Fruit fly (Drosophila melanogaster) whole organism, wandering third instar larva: ENCODE data around the gene Fatp1.

Experiments
- Abd-B ChIP-seq: fragments of >200 bp; optimal IDR thresholded peaks from 2 replicates; lab custom pipeline; 2017; ENCODE audit warnings: missing biosample characterization, missing genetic modification characterization
- CG32264 ChIP-seq: fragments of 200-800 bp; sonication (Bioruptor generic); optimal IDR thresholded peaks from 2 replicates; lab custom pipeline; 2016; ENCODE audit warnings: missing biosample characterization, missing genetic modification characterization
- CrebA ChIP-seq: fragments of 200-800 bp; sonication (Bioruptor generic); optimal IDR thresholded peaks from 2 replicates; lab custom pipeline; 2016; ENCODE audit warnings: missing biosample characterization, mild to moderate bottlenecking, missing genetic modification characterization, borderline replicate concordance
- Dif ChIP-seq: fragments of 200-275, 200-300 bp; sonication (Bioruptor generic); optimal IDR thresholded peaks from 2 replicates; lab custom pipeline; 2018; ENCODE audit warnings: missing biosample characterization, missing genetic modification characterization; ENCODE audit not compliant: partially characterized antibody
- GATAd ChIP-seq: sonication (Bioruptor generic); optimal IDR thresholded peaks from 2 replicates; lab custom pipeline; 2016; ENCODE audit warnings: missing biosample characterization, missing genetic modification characterization
- Hnf4 ChIP-seq: fragments of 200-800 bp; sonication (Bioruptor generic); optimal IDR thresholded peaks from 2 replicates; lab custom pipeline; 2016; ENCODE audit warnings: missing biosample characterization, mild to moderate bottlenecking, missing genetic modification characterization
- Hr78 ChIP-seq: fragments of >200 bp; optimal IDR thresholded peaks from 2 replicates; lab custom pipeline; 2017; ENCODE audit warnings: missing biosample characterization, missing genetic modification characterization
- Hr83 ChIP-seq: fragments of 200-300 bp; sonication (Bioruptor generic); optimal IDR thresholded peaks from 2 replicates; lab custom pipeline; 2016; ENCODE audit warnings: missing biosample characterization, mild to moderate bottlenecking, missing genetic modification characterization, moderate library complexity; ENCODE audit not compliant: poor library complexity, severe bottlenecking
- Jra ChIP-seq: sonication (Bioruptor generic); optimal IDR thresholded peaks from 2 replicates; lab custom pipeline; 2016; ENCODE audit warnings: missing biosample characterization, missing genetic modification characterization
- Mio ChIP-seq: sonication (Bioruptor generic); optimal IDR thresholded peaks from 2 replicates; lab custom pipeline; 2016; ENCODE audit warnings: missing biosample characterization, missing genetic modification characterization
- Myc ChIP-seq: fragments of >200 bp; optimal IDR thresholded peaks from 2 replicates; lab custom pipeline; 2017
- OdsH ChIP-seq: fragments of 200-800 bp; sonication (Bioruptor generic); optimal IDR thresholded peaks from 2 replicates; lab custom pipeline; 2016; ENCODE audit warnings: missing biosample characterization, mild to moderate bottlenecking, missing genetic modification characterization
- Rel ChIP-seq, 2 experiments: fragments of 200-800 bp; sonication (Bioruptor generic) in 1 of 2; optimal IDR thresholded peaks; 2 replicates in 1 of 2; 3 replicates in 1 of 2; lab custom pipeline; 2016 to 2019; ENCODE audit warnings: mild to moderate bottlenecking in 2 of 2, missing biosample characterization in 2 of 2, missing genetic modification characterization in 2 of 2, moderate library complexity in 1 of 2
- Sp1 ChIP-seq: fragments of 200-800 bp; sonication (Bioruptor generic); optimal IDR thresholded peaks from 3 replicates; lab custom pipeline; 2019; ENCODE audit warnings: missing biosample characterization, mild to moderate bottlenecking, missing genetic modification characterization, moderate library complexity
- br ChIP-seq: fragments of 200-800 bp; sonication (Bioruptor generic); optimal IDR thresholded peaks from 2 replicates; lab custom pipeline; 2016; ENCODE audit warnings: missing biosample characterization, missing genetic modification characterization
- brk ChIP-seq: fragments of 200-800 bp; sonication (Bioruptor generic); optimal IDR thresholded peaks from 2 replicates; lab custom pipeline; 2016; ENCODE audit warnings: missing biosample characterization, mild to moderate bottlenecking, missing genetic modification characterization
- dl ChIP-seq, 2 experiments: fragments of 175-275, 200-275 bp in 1 of 2; fragments of 200-275 bp in 1 of 2; sonication (Bioruptor generic); optimal IDR thresholded peaks; lab custom pipeline; 2018; ENCODE audit warnings: mild to moderate bottlenecking in 2 of 2, missing biosample characterization in 2 of 2, missing genetic modification characterization in 2 of 2, moderate library complexity in 2 of 2; ENCODE audit not compliant: partially characterized antibody in 2 of 2, insufficient read depth in 1 of 2
- dmrt93B ChIP-seq: fragments of 200-800 bp; sonication (Bioruptor generic); optimal IDR thresholded peaks from 2 replicates; lab custom pipeline; 2018; ENCODE audit warnings: missing biosample characterization, mild to moderate bottlenecking, missing genetic modification characterization
- dsf ChIP-seq: sonication (Bioruptor generic); optimal IDR thresholded peaks from 2 replicates; lab custom pipeline; 2016; ENCODE audit warnings: missing biosample characterization, missing genetic modification characterization, borderline replicate concordance
- ey ChIP-seq: fragments of 200-800 bp; sonication (Bioruptor generic); optimal IDR thresholded peaks from 2 replicates; lab custom pipeline; 2016; ENCODE audit warnings: missing biosample characterization, missing genetic modification characterization
- foxo ChIP-seq, 2 experiments: fragments of 200-800 bp; sonication (Bioruptor generic); optimal IDR thresholded peaks; 2 replicates in 1 of 2; 3 replicates in 1 of 2; lab custom pipeline; 2016 to 2017; ENCODE audit warnings: missing biosample characterization in 2 of 2, missing genetic modification characterization in 2 of 2
- fru ChIP-seq: fragments of 200-800 bp; sonication (Bioruptor generic); optimal IDR thresholded peaks from 3 replicates; lab custom pipeline; 2016; ENCODE audit warnings: missing biosample characterization, mild to moderate bottlenecking, missing genetic modification characterization
- h ChIP-seq: fragments of 200-800 bp; sonication (Bioruptor generic); optimal IDR thresholded peaks from 3 replicates; lab custom pipeline; 2016; ENCODE audit warnings: missing biosample characterization, mild to moderate bottlenecking, missing genetic modification characterization
- jim ChIP-seq: fragments of 175-275, 200-325 bp; sonication (Bioruptor generic); optimal IDR thresholded peaks from 2 replicates; lab custom pipeline; 2016; ENCODE audit warnings: missing biosample characterization, mild to moderate bottlenecking, missing genetic modification characterization
- lola ChIP-seq: fragments of >200 bp; optimal IDR thresholded peaks from 2 replicates; lab custom pipeline; 2017; ENCODE audit warnings: missing biosample characterization, missing genetic modification characterization
- pan ChIP-seq: fragments of >200 bp; optimal IDR thresholded peaks from 2 replicates; lab custom pipeline; 2017
- psq ChIP-seq: fragments of 200-800 bp; sonication (Bioruptor generic); optimal IDR thresholded peaks from 3 replicates; lab custom pipeline; 2017; ENCODE audit warnings: missing biosample characterization, mild to moderate bottlenecking, missing genetic modification characterization, moderate library complexity
- rgr ChIP-seq: fragments of 200-800 bp; sonication (Bioruptor generic); optimal IDR thresholded peaks from 3 replicates; lab custom pipeline; 2016; ENCODE audit warnings: missing biosample characterization, mild to moderate bottlenecking, missing genetic modification characterization
- sage ChIP-seq: fragments of 200-800 bp; sonication (Bioruptor generic); optimal IDR thresholded peaks from 2 replicates; lab custom pipeline; 2016; ENCODE audit warnings: missing biosample characterization, mild to moderate bottlenecking, missing genetic modification characterization
- tai ChIP-seq: sonication (Bioruptor generic); optimal IDR thresholded peaks from 2 replicates; lab custom pipeline; 2016; ENCODE audit warnings: missing biosample characterization, missing genetic modification characterization
- usp ChIP-seq: fragments of >200 bp; optimal IDR thresholded peaks from 2 replicates; lab custom pipeline; 2017; ENCODE audit warnings: missing biosample characterization, missing genetic modification characterization
- woc ChIP-seq: sonication (Bioruptor generic); optimal IDR thresholded peaks from 2 replicates; lab custom pipeline; 2016; ENCODE audit warnings: missing biosample characterization, mild to moderate bottlenecking, missing genetic modification characterization

Gene Fatp1

dm6 chr2L:10506557-10507252 lies 10.3 kb downstream of the Fatp1 start, which contains the start of the genes Myo31DF and CG6094 (continued):
- TF ChIP-seq Dif (GFP tag; lab: Kevin White, UChicago) (peak; percentile 33), brk (GFP tag; lab: Kevin White, UChicago) (no peak), dmrt93B (GFP tag; lab: Kevin White, UChicago) (no peak), br (GFP tag; lab: Kevin White, UChicago) (peak; percentile 39), usp (GFP tag; lab: Kevin White, UChicago) (no peak), Hnf4 (GFP tag; lab: Kevin White, UChicago) (peak; percentile 48), CrebA (GFP tag; lab: Kevin White, UChicago) (no peak), ey (GFP tag; lab: Kevin White, UChicago) (no peak), Sp1 (GFP tag; lab: Kevin White, UChicago) (peak; percentile 0), lola (GFP tag; lab: Kevin White, UChicago) (no peak), dsf (no peak), psq (GFP tag; lab: Kevin White, UChicago) (peak; percentile 16)

dm6 chr2L:10505345-10505744 lies 11.7 kb downstream of the Fatp1 start:
- no peak for TF ChIP-seq Hr78 (GFP tag; lab: Kevin White, UChicago)
- TF ChIP-seq pan (lab: Kevin White, UChicago) = no peak
- no peak for TF ChIP-seq woc (GFP tag; lab: Kevin White, UChicago)
- no peak for TF ChIP-seq fru (GFP tag; lab: Kevin White, UChicago)
- TF ChIP-seq CrebA (GFP tag; lab: Kevin White, UChicago) = no peak
- no peak for TF ChIP-seq Hr83
- TF ChIP-seq foxo (GFP tag; optimal IDR thresholded peaks at IDR 0.05; lab: Kevin White, UChicago) = no peak
- TF ChIP-seq br (GFP tag; lab: Kevin White, UChicago) = no peak
- TF ChIP-seq Dif (GFP tag; lab: Kevin White, UChicago) = no peak
- no peak for TF ChIP-seq GATAd (GFP tag; lab: Kevin White, UChicago)
- TF ChIP-seq OdsH = no peak
- no peak for TF ChIP-seq jim (GFP tag; lab: Kevin White, UChicago)
- TF ChIP-seq Abd-B (GFP tag; lab: Kevin White, UChicago) = no peak
- TF ChIP-seq Jra (GFP tag; lab: Kevin White, UChicago) = no peak
- TF ChIP-seq CG32264 (GFP tag; lab: Kevin White, UChicago) = no peak
- no peak for TF ChIP-seq Myc (lab: Kevin White, UChicago)
- TF ChIP-seq sage (GFP tag; lab: Kevin White, UChicago) = no peak
- no peak for TF ChIP-seq dsf
- TF ChIP-seq rgr = no peak

dm6 chr2L:10504895-10505294 lies 12.1 kb downstream of the Fatp1 start:
- TF ChIP-seq foxo (GFP tag; optimal IDR thresholded peaks at IDR 0.05; lab: Kevin White, UChicago) = peak in 1 of 2 experiments; percentile 15
- peak; percentile 31 for TF ChIP-seq br (GFP tag; lab: Kevin White, UChicago)
- peak; percentile 12 for TF ChIP-seq Sp1 (GFP tag; lab: Kevin White, UChicago)
- TF ChIP-seq Myc (lab: Kevin White, UChicago) = no peak
- TF ChIP-seq Hnf4 (GFP tag; lab: Kevin White, UChicago) = no peak
- TF ChIP-seq Hr83 = peak; percentile 84
- no peak for TF ChIP-seq tai
- no peak for TF ChIP-seq Mio (GFP tag; lab: Kevin White, UChicago)
- TF ChIP-seq dl (GFP tag; optimal IDR thresholded peaks at IDR 0.05; lab: Kevin White, UChicago; ENCODE audit: insufficient read depth in 1 of 2, partially characterized antibody in 2 of 2) = no peak
- no peak for TF ChIP-seq Jra (GFP tag; lab: Kevin White, UChicago)
- TF ChIP-seq dmrt93B (GFP tag; lab: Kevin White, UChicago) = no peak
- TF ChIP-seq usp (GFP tag; lab: Kevin White, UChicago) = no peak
- peak; percentile 43 for TF ChIP-seq h (GFP tag; lab: Kevin White, UChicago)
- TF ChIP-seq Rel (GFP tag; optimal IDR thresholded peaks at IDR 0.05; lab: Kevin White, UChicago) = no peak
- no peak for TF ChIP-seq Rel (tag; optimal IDR thresholded peaks at IDR 0.05; lab: Kevin White, UChicago)
- TF ChIP-seq rgr = peak; percentile 33
- TF ChIP-seq, all 38 proteins: peak for 6
